Fruit fly (Drosophila melanogaster): ENCODE results near the gene CG15449.

DNA sequence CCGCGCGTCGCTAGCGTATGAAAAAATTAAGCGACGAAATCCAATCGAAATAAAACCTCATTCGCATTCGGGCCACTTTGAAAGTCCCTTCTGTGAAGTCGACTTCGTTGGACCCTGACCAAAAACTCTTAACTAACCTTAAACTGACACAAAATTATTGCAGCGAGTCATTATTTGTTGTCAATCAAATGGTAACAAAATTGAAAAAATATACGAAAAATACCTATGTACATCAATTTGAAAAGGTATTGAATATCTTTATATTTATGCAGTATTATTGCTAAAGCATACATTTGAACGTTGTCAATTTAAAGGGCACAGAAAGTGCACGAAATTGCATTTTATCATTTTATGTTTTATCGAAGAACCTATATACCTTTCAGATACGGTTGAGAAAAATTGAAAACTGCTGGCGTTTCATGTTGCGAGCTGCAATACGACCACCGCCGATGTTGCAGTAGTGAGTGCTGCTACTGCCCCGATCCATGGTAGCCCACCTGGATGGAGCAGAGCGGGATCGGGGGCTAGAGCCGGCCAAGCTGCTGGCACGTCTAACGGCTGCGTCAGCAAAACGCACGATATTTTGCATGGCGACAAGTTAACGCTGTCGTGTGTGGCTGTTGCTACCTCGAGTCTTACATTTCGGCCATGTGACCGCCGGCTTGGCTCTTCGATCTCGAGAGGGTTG lies 33.4 kb upstream of the CG15449 start:
- TF ChIP-seq CG6854 (GFP tag; optimal IDR thresholded peaks at IDR 0.05) (no peak), salr (GFP tag; optimal IDR thresholded peaks at IDR 0.05) (peak in 1 of 2 experiments; percentile 41)
